Fruit fly (Drosophila melanogaster) whole organism, embryonic: ENCODE data around the gene RpS5b.
A peak's percentile ranks its signal among the peaks of the same experiment; 100 is the strongest.

Experiments
- Abd-B ChIP-seq: fragments of 200-800 bp; sonication (Bioruptor generic); optimal IDR thresholded peaks from 2 replicates; lab custom pipeline; 2018; ENCODE audit warnings: missing biosample characterization, mild to moderate bottlenecking, missing genetic modification characterization, moderate library complexity
- Atf6 ChIP-seq: fragments of 200-800 bp; sonication (Bioruptor generic); IDR thresholded peaks from 2 replicates; pipeline ENCODE4 v1.3.6; 2022; ENCODE audit warnings: missing biosample characterization, missing genetic modification characterization
- C15 ChIP-seq: fragments of 200-800 bp; sonication (Bioruptor generic); IDR thresholded peaks from 3 replicates; pipeline ENCODE4 v1.3.6; 2022; ENCODE audit warnings: missing biosample characterization, missing genetic modification characterization
- CG13424 ChIP-seq: fragments of 200-800 bp; sonication (Bioruptor generic); optimal IDR thresholded peaks from 2 replicates; lab custom pipeline; 2019; ENCODE audit warnings: missing biosample characterization, mild to moderate bottlenecking, missing genetic modification characterization, moderate library complexity
- CG1603 ChIP-seq: fragments of 200-800 bp; sonication (Bioruptor generic); optimal IDR thresholded peaks from 2 replicates; lab custom pipeline; 2019; ENCODE audit warnings: missing biosample characterization, mild to moderate bottlenecking, missing genetic modification characterization, moderate library complexity
- CG17186 ChIP-seq: fragments of 200-800 bp; sonication (Bioruptor generic); optimal IDR thresholded peaks from 3 replicates; lab custom pipeline; 2017; ENCODE audit warnings: missing biosample characterization, missing genetic modification reagents, missing genetic modification characterization
- CG17568 ChIP-seq: fragments of 200-800 bp; sonication (Bioruptor generic); optimal IDR thresholded peaks from 2 replicates; lab custom pipeline; 2018; ENCODE audit warnings: missing biosample characterization, mild to moderate bottlenecking, missing genetic modification characterization, moderate library complexity
- CG2129 ChIP-seq: fragments of 200-800 bp; sonication (Bioruptor generic); IDR thresholded peaks from 2 replicates; pipeline ENCODE4 v1.3.6; 2022; ENCODE audit warnings: missing biosample characterization, missing genetic modification characterization; ENCODE audit not compliant: partially characterized antibody
- CG2712 ChIP-seq: fragments of 200-800 bp; optimal IDR thresholded peaks from 3 replicates; lab custom pipeline; 2019; ENCODE audit warnings: missing biosample characterization, mild to moderate bottlenecking, missing genetic modification characterization, moderate library complexity
- CG33213 ChIP-seq: fragments of 200-800 bp; sonication (Bioruptor generic); optimal IDR thresholded peaks from 3 replicates; lab custom pipeline; 2016; ENCODE audit warnings: missing biosample characterization, missing genetic modification characterization
- CG3995 ChIP-seq: fragments of 200-800 bp; sonication (Bioruptor generic); optimal IDR thresholded peaks from 3 replicates; lab custom pipeline; 2016; ENCODE audit warnings: missing biosample characterization, missing genetic modification characterization
- CG4404 ChIP-seq: fragments of 200-800 bp; sonication (Bioruptor generic); IDR thresholded peaks from 2 replicates; pipeline ENCODE4 v1.3.6; 2022; ENCODE audit warnings: missing biosample characterization, missing genetic modification characterization
- CG5245 ChIP-seq: fragments of 200-800 bp; sonication (Bioruptor generic); optimal IDR thresholded peaks from 3 replicates; lab custom pipeline; 2016; ENCODE audit warnings: missing biosample characterization, missing genetic modification characterization
- CG8281 ChIP-seq: fragments of 200-800 bp; sonication (Bioruptor generic); optimal IDR thresholded peaks from 2 replicates; lab custom pipeline; 2018; ENCODE audit warnings: missing biosample characterization, mild to moderate bottlenecking, missing genetic modification characterization, moderate library complexity
- CG8388 ChIP-seq: fragments of 200-800 bp; sonication (Bioruptor generic); optimal IDR thresholded peaks from 2 replicates; lab custom pipeline; 2019; ENCODE audit warnings: missing biosample characterization, mild to moderate bottlenecking, missing genetic modification characterization, moderate library complexity
- CG9727 ChIP-seq: fragments of 200-800 bp; sonication (Bioruptor generic); optimal IDR thresholded peaks from 3 replicates; lab custom pipeline; 2017; ENCODE audit warnings: missing biosample characterization, mild to moderate bottlenecking, missing genetic modification characterization
- CG9817 ChIP-seq: fragments of 200-800 bp; sonication (Bioruptor generic); optimal IDR thresholded peaks from 2 replicates; lab custom pipeline; 2018; ENCODE audit warnings: missing biosample characterization, mild to moderate bottlenecking, missing genetic modification characterization, moderate library complexity
- Chrac-16 ChIP-seq: fragments of 200-800 bp; sonication (Bioruptor generic); optimal IDR thresholded peaks from 3 replicates; lab custom pipeline; 2016; ENCODE audit warnings: missing biosample characterization, missing genetic modification characterization
- Dad ChIP-seq: fragments of 200-800 bp; sonication (Bioruptor generic); optimal IDR thresholded peaks from 3 replicates; lab custom pipeline; 2016; ENCODE audit warnings: missing biosample characterization, missing genetic modification characterization
- Dbx ChIP-seq: fragments of 200-800 bp; sonication (Bioruptor generic); IDR thresholded peaks from 3 replicates; pipeline ENCODE4 v1.3.6; 2022; ENCODE audit warnings: missing biosample characterization, missing genetic modification characterization
- Hey ChIP-seq: fragments of 200-800 bp; sonication (Bioruptor generic); optimal IDR thresholded peaks from 3 replicates; lab custom pipeline; 2018; ENCODE audit warnings: missing biosample characterization, mild to moderate bottlenecking, missing genetic modification characterization
- Hr3 ChIP-seq: fragments of 200-800 bp; sonication (Bioruptor generic); optimal IDR thresholded peaks from 3 replicates; lab custom pipeline; 2016; ENCODE audit warnings: missing biosample characterization, missing genetic modification characterization
- Hr51 ChIP-seq, 2 experiments: fragments of 200-800 bp; sonication (Bioruptor generic); optimal IDR thresholded peaks; 2 replicates in 1 of 2; 3 replicates in 1 of 2; lab custom pipeline; 2016 to 2018; ENCODE audit warnings: missing biosample characterization in 2 of 2, missing genetic modification characterization in 2 of 2, mild to moderate bottlenecking in 1 of 2, moderate library complexity in 1 of 2
- Kr ChIP-seq: fragments of 200-800 bp; sonication (Bioruptor generic); optimal IDR thresholded peaks from 2 replicates; lab custom pipeline; 2017; ENCODE audit warnings: missing biosample characterization, mild to moderate bottlenecking, missing genetic modification characterization
- Lpt ChIP-seq: fragments of >200 bp; optimal IDR thresholded peaks from 2 replicates; lab custom pipeline; 2018; ENCODE audit warnings: missing biosample characterization, missing genetic modification characterization
- NK7.1 ChIP-seq: fragments of 200-800 bp; sonication (Bioruptor generic); optimal IDR thresholded peaks from 3 replicates; lab custom pipeline; 2016; ENCODE audit warnings: missing biosample characterization, missing genetic modification characterization
- Neu2 ChIP-seq: fragments of 200-800 bp; sonication (Bioruptor generic); optimal IDR thresholded peaks from 3 replicates; lab custom pipeline; 2016; ENCODE audit warnings: missing biosample characterization, missing genetic modification characterization, borderline replicate concordance
- NfI ChIP-seq: fragments of 200-800 bp; sonication (Bioruptor generic); optimal IDR thresholded peaks from 3 replicates; lab custom pipeline; 2018; ENCODE audit warnings: missing biosample characterization, mild to moderate bottlenecking, missing genetic modification characterization, moderate library complexity
- Oli ChIP-seq: fragments of 200-800 bp; sonication (Bioruptor generic); optimal IDR thresholded peaks from 2 replicates; lab custom pipeline; 2018; ENCODE audit warnings: missing biosample characterization, mild to moderate bottlenecking, missing genetic modification characterization, moderate library complexity
- Ptx1 ChIP-seq: fragments of 200-800 bp; sonication (Bioruptor generic); IDR thresholded peaks from 2 replicates; pipeline ENCODE4 v1.3.6; 2022; ENCODE audit warnings: missing biosample characterization, missing genetic modification characterization
- caup ChIP-seq: fragments of 200-800 bp; sonication (Bioruptor generic); optimal IDR thresholded peaks from 3 replicates; lab custom pipeline; 2017; ENCODE audit warnings: missing biosample characterization, mild to moderate bottlenecking, missing genetic modification characterization, moderate library complexity; ENCODE audit not compliant: severe bottlenecking
- dmrt11E ChIP-seq: fragments of 200-800 bp; sonication (Bioruptor generic); optimal IDR thresholded peaks from 3 replicates; lab custom pipeline; 2018; ENCODE audit warnings: missing biosample characterization, mild to moderate bottlenecking, missing genetic modification characterization, moderate library complexity
- fd64A ChIP-seq: fragments of 200-800 bp; sonication (Bioruptor generic); optimal IDR thresholded peaks from 3 replicates; lab custom pipeline; 2018; ENCODE audit warnings: missing biosample characterization, mild to moderate bottlenecking, missing genetic modification characterization
- grau ChIP-seq: fragments of 200-800 bp; optimal IDR thresholded peaks from 3 replicates; lab custom pipeline; 2019; ENCODE audit warnings: missing biosample characterization, mild to moderate bottlenecking, missing genetic modification characterization, moderate library complexity
- ham ChIP-seq: fragments of 200-800 bp; sonication (Bioruptor generic); IDR thresholded peaks from 2 replicates; pipeline ENCODE4 v1.3.6; 2022; ENCODE audit warnings: missing biosample characterization, missing genetic modification characterization
- kni ChIP-seq: fragments of 200-800 bp; sonication (Bioruptor generic); optimal IDR thresholded peaks from 3 replicates; lab custom pipeline; 2017; ENCODE audit warnings: mild to moderate bottlenecking, missing biosample characterization, missing genetic modification reagents, missing genetic modification characterization
- mld ChIP-seq: fragments of 200-800 bp; sonication (Bioruptor generic); IDR thresholded peaks from 3 replicates; pipeline ENCODE4 v1.3.6; 2022; ENCODE audit warnings: missing biosample characterization, missing genetic modification characterization; ENCODE audit not compliant: partially characterized antibody
- odd ChIP-seq: fragments of 200-800 bp; sonication (Bioruptor generic); optimal IDR thresholded peaks from 2 replicates; lab custom pipeline; 2017; ENCODE audit warnings: missing biosample characterization, mild to moderate bottlenecking, missing genetic modification characterization
- pan ChIP-seq, 4 experiments: fragments of >200 bp in 3 of 4; fragments of 200-800 bp in 1 of 4; sonication (Bioruptor generic) in 1 of 4; optimal IDR thresholded peaks in 3 of 4; IDR thresholded peaks in 1 of 4; 2 replicates each; pipeline versions ENCODE4 v1.3.6 to Lab custom; 2017 to 2022; ENCODE audit warnings: missing biosample characterization in 2 of 4, missing genetic modification characterization in 2 of 4, mixed read lengths in 1 of 4
- repo ChIP-seq: fragments of 200-800 bp; sonication (Bioruptor generic); optimal IDR thresholded peaks from 2 replicates; lab custom pipeline; 2016; ENCODE audit warnings: missing biosample characterization, missing genetic modification characterization
- sug ChIP-seq: fragments of 200-800 bp; optimal IDR thresholded peaks from 2 replicates; lab custom pipeline; 2019; ENCODE audit warnings: missing biosample characterization, mild to moderate bottlenecking, missing genetic modification characterization, moderate library complexity
- tap ChIP-seq: fragments of 200-800 bp; optimal IDR thresholded peaks from 3 replicates; lab custom pipeline; 2019; ENCODE audit warnings: missing biosample characterization, mild to moderate bottlenecking, missing genetic modification characterization, moderate library complexity
- tin ChIP-seq: fragments of 200-800 bp; sonication (Bioruptor generic); optimal IDR thresholded peaks from 3 replicates; lab custom pipeline; 2016; ENCODE audit warnings: missing biosample characterization, missing genetic modification characterization
- tio ChIP-seq: fragments of 200-800 bp; sonication (Bioruptor generic); optimal IDR thresholded peaks from 2 replicates; lab custom pipeline; 2017; ENCODE audit warnings: missing biosample characterization, missing genetic modification characterization, inconsistent platforms
- trh ChIP-seq: fragments of 200-800 bp; sonication (Bioruptor generic); optimal IDR thresholded peaks from 2 replicates; lab custom pipeline; 2016; ENCODE audit warnings: missing biosample characterization, missing genetic modification characterization
- vfl ChIP-seq: fragments of 200-800 bp; sonication (Bioruptor generic); optimal IDR thresholded peaks from 2 replicates; lab custom pipeline; 2016; ENCODE audit warnings: missing biosample characterization, missing genetic modification characterization
- vvl ChIP-seq: fragments of 200-800 bp; sonication (Bioruptor generic); IDR thresholded peaks from 2 replicates; pipeline ENCODE4 v1.3.6; 2022; ENCODE audit warnings: missing biosample characterization, missing genetic modification characterization
- z ChIP-seq: fragments of 200-800 bp; sonication (Bioruptor generic); IDR thresholded peaks from 3 replicates; pipeline ENCODE4 v1.3.6; 2022; ENCODE audit warnings: missing biosample characterization, missing genetic modification characterization
- zen ChIP-seq: fragments of 200-800 bp; sonication (Bioruptor generic); optimal IDR thresholded peaks from 3 replicates; lab custom pipeline; 2018; ENCODE audit warnings: missing biosample characterization, mild to moderate bottlenecking, missing genetic modification characterization, moderate library complexity

RpS5b gene

dm6 chr3R:14898280-14898756 is 3.0 kb downstream of the RpS5b start, which contains the start of the genes Nup93-2 and CG3817 (continued):
- TF ChIP-seq CG9727: peak; percentile 61
- peak; percentile 59; the same call in 1 of the 3 replicates for TF ChIP-seq Dbx (GFP tag; lab: Robert Waterston, UW)
- peak; percentile 84 for TF ChIP-seq sug (tag; lab: Kevin White, UChicago)
- peak; percentile 78 for TF ChIP-seq CG2712 (tag; lab: Kevin White, UChicago)
- TF ChIP-seq caup: peak; percentile 40
- TF ChIP-seq Abd-B (GFP tag; lab: Kevin White, UChicago): peak; percentile 92
- no peak for TF ChIP-seq kni (GFP tag; lab: Kevin White, UChicago)
- peak; percentile 89 for TF ChIP-seq CG4404 (GFP tag; lab: Robert Waterston, UW)
- TF ChIP-seq pan (optimal IDR thresholded peaks at IDR 0.05; lab: Kevin White, UChicago): no peak
- peak in 1 of 2 experiments; percentile 46 for TF ChIP-seq pan (GFP tag; optimal IDR thresholded peaks at IDR 0.05 in 1 of 2, IDR thresholded peaks at IDR 0.05 in 1 of 2)
- TF ChIP-seq vfl (GFP tag; lab: Kevin White, UChicago): peak; percentile 44
- TF ChIP-seq NfI (GFP tag; lab: Kevin White, UChicago): peak; percentile 71
- peak in 1 of 2 experiments; percentile 8 for TF ChIP-seq Hr51 (GFP tag; optimal IDR thresholded peaks at IDR 0.05; lab: Kevin White, UChicago)
- TF ChIP-seq tin: peak; percentile 45
- TF ChIP-seq tap (tag; lab: Kevin White, UChicago): no peak
- peak; percentile 61 for TF ChIP-seq CG2129
- peak; percentile 51 for TF ChIP-seq Dad
- TF ChIP-seq CG3995 (GFP tag; lab: Kevin White, UChicago): no peak
- peak; percentile 50 for TF ChIP-seq CG1603 (tag; lab: Kevin White, UChicago)
- TF ChIP-seq vvl (GFP tag; lab: Robert Waterston, UW): peak; percentile 70
- TF ChIP-seq Hey (tag; lab: Kevin White, UChicago): no peak
- peak; percentile 67 for TF ChIP-seq trh
- TF ChIP-seq mld (GFP tag; lab: Robert Waterston, UW): peak; percentile 28; the same call in 1 of the 3 replicates
- TF ChIP-seq Lpt: no peak
- no peak for TF ChIP-seq Atf6
- peak; percentile 67 for TF ChIP-seq Ptx1 (GFP tag; lab: Robert Waterston, UW)
- TF ChIP-seq Oli (tag; lab: Kevin White, UChicago): no peak
- TF ChIP-seq grau (tag; lab: Kevin White, UChicago): peak; percentile 76
- no peak for TF ChIP-seq tio (GFP tag; lab: Kevin White, UChicago)
- TF ChIP-seq NK7.1 (GFP tag; lab: Kevin White, UChicago): no peak
- peak; percentile 66 for TF ChIP-seq CG8388 (GFP tag; lab: Kevin White, UChicago)
- no peak for TF ChIP-seq Neu2 (GFP tag; lab: Kevin White, UChicago)
- TF ChIP-seq CG5245: no peak
- TF ChIP-seq CG9817 (tag; lab: Kevin White, UChicago): peak; percentile 89
- no peak for TF ChIP-seq odd (GFP tag; lab: Kevin White, UChicago)
- TF ChIP-seq dmrt11E (tag; lab: Kevin White, UChicago): peak; percentile 43
- TF ChIP-seq Chrac-16 (GFP tag; lab: Kevin White, UChicago): peak; percentile 16
- TF ChIP-seq repo (GFP tag; lab: Kevin White, UChicago): no peak
- peak; percentile 13 for TF ChIP-seq CG33213 (GFP tag; lab: Kevin White, UChicago)
- no peak for TF ChIP-seq C15 (GFP tag; lab: Robert Waterston, UW)
- TF ChIP-seq Hr3 (GFP tag; lab: Kevin White, UChicago): peak; percentile 72
- no peak for TF ChIP-seq Kr (GFP tag; lab: Kevin White, UChicago)
- TF ChIP-seq fd64A (GFP tag; lab: Kevin White, UChicago): no peak
- peak; percentile 74 for TF ChIP-seq CG13424 (tag; lab: Kevin White, UChicago)
- no peak for TF ChIP-seq z (GFP tag; lab: Robert Waterston, UW)
- TF ChIP-seq CG17568 (GFP tag; lab: Kevin White, UChicago): no peak
- TF ChIP-seq CG8281: peak; percentile 54
- TF ChIP-seq ham: no peak
- peak; percentile 1 for TF ChIP-seq CG17186 (GFP tag; lab: Kevin White, UChicago)
- peak; percentile 44 for TF ChIP-seq zen (tag; lab: Kevin White, UChicago)
